Fruit fly (Drosophila melanogaster): Measurements from ENCODE around the gene Sr-CIV.

Sr-CIV gene

DNA sequence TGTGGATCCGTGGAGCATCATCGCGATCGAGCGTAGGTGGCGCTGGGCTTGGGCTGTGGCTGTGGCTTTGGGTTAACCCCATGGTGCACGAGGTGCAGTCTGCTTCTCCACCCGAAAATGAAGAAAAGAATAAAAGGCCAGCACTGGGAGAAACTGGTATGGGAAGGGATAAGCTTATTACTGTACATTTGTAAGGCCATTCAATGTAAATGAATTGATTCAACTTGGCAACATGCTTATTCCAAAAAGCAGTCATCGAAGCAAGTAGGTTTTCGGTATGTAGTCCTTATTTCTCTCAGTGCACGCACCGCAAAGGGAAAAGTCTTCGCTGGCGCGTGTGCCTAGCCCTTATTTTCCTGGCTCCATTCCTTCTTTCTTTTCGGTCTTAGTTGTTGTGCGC, 42.7 kb upstream of the Sr-CIV start (continued):
- peak; percentile 25 for TF ChIP-seq Usf (GFP tag; optimal IDR thresholded peaks at IDR 0.05)
- peak; percentile 43 for TF ChIP-seq CG12391 (tag; optimal IDR thresholded peaks at IDR 0.05)
- peak; percentile 12 for TF ChIP-seq chn (GFP tag; optimal IDR thresholded peaks at IDR 0.05)
- TF ChIP-seq Sin3A (optimal IDR thresholded peaks at IDR 0.05) = no peak
- peak; percentile 67 for TF ChIP-seq Ets65A (GFP tag)
- no peak for TF ChIP-seq exex (tag; optimal IDR thresholded peaks at IDR 0.05)
- no peak for TF ChIP-seq E2f2 (GFP tag; IDR thresholded peaks at IDR 0.05)
- TF ChIP-seq CG6765 (GFP tag; optimal IDR thresholded peaks at IDR 0.05) = no peak
- no peak for TF ChIP-seq CG15269 (tag; optimal IDR thresholded peaks at IDR 0.05)
- TF ChIP-seq Max (GFP tag; optimal IDR thresholded peaks at IDR 0.05) = peak; percentile 15
- no peak for TF ChIP-seq Sry-δ (GFP tag; optimal IDR thresholded peaks at IDR 0.05)
- TF ChIP-seq Eip74EF (GFP tag; optimal IDR thresholded peaks at IDR 0.05) = no peak
- no peak for TF ChIP-seq br (optimal IDR thresholded peaks at IDR 0.05)
- no peak for TF ChIP-seq Drgx (GFP tag; IDR thresholded peaks at IDR 0.05)
- TF ChIP-seq CG9932 (GFP tag; IDR thresholded peaks at IDR 0.05) = no peak
- peak; percentile 36 for TF ChIP-seq CG12219 (GFP tag; optimal IDR thresholded peaks at IDR 0.05)
- no peak for TF ChIP-seq Hand (GFP tag; optimal IDR thresholded peaks at IDR 0.05)
- TF ChIP-seq CG2678 (tag; optimal IDR thresholded peaks at IDR 0.05) = peak; percentile 41
- peak; percentile 23 for TF ChIP-seq CG1602 (GFP tag; optimal IDR thresholded peaks at IDR 0.05)
- TF ChIP-seq ewg (GFP tag; optimal IDR thresholded peaks at IDR 0.05) = peak; percentile 26
- TF ChIP-seq slbo (GFP tag; IDR thresholded peaks at IDR 0.05) = no peak
- TF ChIP-seq Gsc (GFP tag; IDR thresholded peaks at IDR 0.05) = 0 out of 2 replicates have a peak, but pooled peaks have one; percentile 14
- TF ChIP-seq prd (optimal IDR thresholded peaks at IDR 0.05) = no peak
- peak; percentile 72; the same call in 2 of the 3 replicates for TF ChIP-seq prd (GFP tag; IDR thresholded peaks at IDR 0.05)
- TF ChIP-seq her (GFP tag; optimal IDR thresholded peaks at IDR 0.05) = peak; percentile 8
- no peak for TF ChIP-seq Hr51 (GFP tag; optimal IDR thresholded peaks at IDR 0.05)
- no peak; the same call in 1 of the 2 replicates for TF ChIP-seq dan (GFP tag; IDR thresholded peaks at IDR 0.05)
- TF ChIP-seq Opbp (GFP tag; IDR thresholded peaks at IDR 0.05; ENCODE audit: partially characterized antibody) = no peak
- no peak for TF ChIP-seq CG2875 (GFP tag; optimal IDR thresholded peaks at IDR 0.05)
- no peak for TF ChIP-seq crp (GFP tag; optimal IDR thresholded peaks at IDR 0.05)
- no peak for TF ChIP-seq Lim3 (GFP tag; IDR thresholded peaks at IDR 0.05)
- TF ChIP-seq Nf-YB (GFP tag; optimal IDR thresholded peaks at IDR 0.05) = no peak
- TF ChIP-seq Lpt (GFP tag; optimal IDR thresholded peaks at IDR 0.05) = no peak
- TF ChIP-seq gro (GFP tag; optimal IDR thresholded peaks at IDR 0.05) = no peak
- no peak for TF ChIP-seq eve (GFP tag; optimal IDR thresholded peaks at IDR 0.05)
- peak; percentile 42; the same call in 1 of the 3 replicates for TF ChIP-seq otp (GFP tag; IDR thresholded peaks at IDR 0.05)
- TF ChIP-seq D19A (tag; optimal IDR thresholded peaks at IDR 0.05) = peak; percentile 37
- no peak for TF ChIP-seq CG8359 (GFP tag; optimal IDR thresholded peaks at IDR 0.05; ENCODE audit: borderline replicate concordance)
- peak; percentile 19 for TF ChIP-seq CG30431 (GFP tag; optimal IDR thresholded peaks at IDR 0.05)
- TF ChIP-seq NK7.1 (GFP tag; optimal IDR thresholded peaks at IDR 0.05) = no peak
- TF ChIP-seq CG32767 (GFP tag; IDR thresholded peaks at IDR 0.05) = no peak
- TF ChIP-seq bab2 (GFP tag; optimal IDR thresholded peaks at IDR 0.05) = no peak
- no peak for TF ChIP-seq CG1792 (GFP tag; optimal IDR thresholded peaks at IDR 0.05)
- no peak for TF ChIP-seq knrl (GFP tag; IDR thresholded peaks at IDR 0.05; ENCODE audit: partially characterized antibody)
- peak; percentile 12 for TF ChIP-seq CG13775 (GFP tag; optimal IDR thresholded peaks at IDR 0.05)
- TF ChIP-seq Myb (GFP tag; optimal IDR thresholded peaks at IDR 0.05) = no peak
- TF ChIP-seq CG10267 (tag; optimal IDR thresholded peaks at IDR 0.05) = peak; percentile 51
- peak; percentile 62 for TF ChIP-seq CG14710 (tag; optimal IDR thresholded peaks at IDR 0.05)
- no peak for TF ChIP-seq Asciz (GFP tag; optimal IDR thresholded peaks at IDR 0.05)
- TF ChIP-seq fu2 (GFP tag; optimal IDR thresholded peaks at IDR 0.05) = no peak
- TF ChIP-seq gem (tag; optimal IDR thresholded peaks at IDR 0.05) = peak; percentile 62
- TF ChIP-seq CG17612 (GFP tag; IDR thresholded peaks at IDR 0.05) = no peak

Measured in whole organism, embryonic.